Fruit fly (Drosophila melanogaster) whole organism, wandering third instar larva: ENCODE results near the gene EloA.

Experiments used
- CG32264 ChIP-seq: fragments of 200-800 bp; sonication (Bioruptor generic); optimal IDR thresholded peaks from 2 replicates; lab custom pipeline; 2016; ENCODE audit warnings: missing biosample characterization, missing genetic modification characterization
- CG9705 ChIP-seq: fragments of 200-800 bp; sonication (Bioruptor generic); optimal IDR thresholded peaks from 2 replicates; lab custom pipeline; 2018; ENCODE audit warnings: missing biosample characterization, mild to moderate bottlenecking, missing genetic modification characterization
- CrebA ChIP-seq: fragments of 200-800 bp; sonication (Bioruptor generic); optimal IDR thresholded peaks from 2 replicates; lab custom pipeline; 2016; ENCODE audit warnings: missing biosample characterization, mild to moderate bottlenecking, missing genetic modification characterization, borderline replicate concordance
- Myc ChIP-seq: fragments of >200 bp; optimal IDR thresholded peaks from 2 replicates; lab custom pipeline; 2017
- OdsH ChIP-seq: fragments of 200-800 bp; sonication (Bioruptor generic); optimal IDR thresholded peaks from 2 replicates; lab custom pipeline; 2016; ENCODE audit warnings: missing biosample characterization, mild to moderate bottlenecking, missing genetic modification characterization
- Rel ChIP-seq, 2 experiments: fragments of 200-800 bp; sonication (Bioruptor generic) in 1 of 2; optimal IDR thresholded peaks; 2 replicates in 1 of 2; 3 replicates in 1 of 2; lab custom pipeline; 2016 to 2019; ENCODE audit warnings: mild to moderate bottlenecking in 2 of 2, missing biosample characterization in 2 of 2, missing genetic modification characterization in 2 of 2, moderate library complexity in 1 of 2
- fru ChIP-seq: fragments of 200-800 bp; sonication (Bioruptor generic); optimal IDR thresholded peaks from 3 replicates; lab custom pipeline; 2016; ENCODE audit warnings: missing biosample characterization, mild to moderate bottlenecking, missing genetic modification characterization
- h ChIP-seq: fragments of 200-800 bp; sonication (Bioruptor generic); optimal IDR thresholded peaks from 3 replicates; lab custom pipeline; 2016; ENCODE audit warnings: missing biosample characterization, mild to moderate bottlenecking, missing genetic modification characterization
- sage ChIP-seq: fragments of 200-800 bp; sonication (Bioruptor generic); optimal IDR thresholded peaks from 2 replicates; lab custom pipeline; 2016; ENCODE audit warnings: missing biosample characterization, mild to moderate bottlenecking, missing genetic modification characterization
- usp ChIP-seq: fragments of >200 bp; optimal IDR thresholded peaks from 2 replicates; lab custom pipeline; 2017; ENCODE audit warnings: missing biosample characterization, missing genetic modification characterization

dm6 chr3R:23223151-23223810, 28.1 kb upstream of the EloA start:
- TF ChIP-seq OdsH (peak; percentile 30), CrebA (peak; percentile 59), usp (GFP tag; lab: Kevin White, UChicago) (no peak), sage (GFP tag; lab: Kevin White, UChicago) (peak; percentile 6), h (peak; percentile 69), fru (peak; percentile 24), CG32264 (GFP tag; lab: Kevin White, UChicago) (peak; percentile 17), Myc (lab: Kevin White, UChicago) (no peak), CG9705 (no peak), Rel (GFP tag; optimal IDR thresholded peaks at IDR 0.05; lab: Kevin White, UChicago) (no peak), Rel (tag; optimal IDR thresholded peaks at IDR 0.05; lab: Kevin White, UChicago) (peak; percentile 86)
